Fruit fly (Drosophila melanogaster): ENCODE data around the gene Dpm1.

dm6 chr2L:19572496-19573317 is 46.5 kb upstream of the Dpm1 start:
- no peak for TF ChIP-seq CG8478 (optimal IDR thresholded peaks at IDR 0.05)
- no peak for TF ChIP-seq CTCF (optimal IDR thresholded peaks at IDR 0.05)
